Worm (Caenorhabditis elegans) whole organism, L4 larva: Measurements from ENCODE around the gene F57A10.2.
"Not testable (repeated sequence)": the region's sequence is repeated elsewhere in the genome, so short reads cannot be mapped to it uniquely, and the experiment has no call there.

Experiments
- D1046.2 ChIP-seq: fragments of 200-800 bp; sonication (Bioruptor generic); IDR thresholded peaks from 2 replicates; pipeline ENCODE4 v1.3.6; 2022; ENCODE audit warnings: missing genetic modification characterization, missing compliant biosample characterization
- F26F4.8 ChIP-seq: fragments of 200-800 bp; sonication (Bioruptor generic); conservative IDR thresholded peaks from 2 replicates; pipeline ENCODE4 v1.3.6; 2022; ENCODE audit warnings: missing genetic modification characterization, missing compliant biosample characterization
- F44E2.7 ChIP-seq: fragments of 200-800 bp; sonication (Bioruptor generic); IDR thresholded peaks from 2 replicates; pipeline ENCODE4 v2.1.2; 2022; ENCODE audit warnings: missing genetic modification characterization, missing compliant biosample characterization
- F49E8.2 ChIP-seq: sonication (generic microtip); optimal IDR thresholded peaks from 2 replicates; lab custom pipeline; 2016; ENCODE audit warnings: missing compliant biosample characterization, mild to moderate bottlenecking, missing genetic modification characterization, borderline replicate concordance
- T26A8.4 ChIP-seq: fragments of 200-800 bp; sonication (Bioruptor generic); IDR thresholded peaks from 2 replicates; pipeline ENCODE4 v1.3.6; 2022; ENCODE audit warnings: missing genetic modification characterization, missing compliant biosample characterization
- Y105C5A.15 ChIP-seq: fragments of 200-800 bp; sonication (Bioruptor generic); IDR thresholded peaks from 2 replicates; pipeline ENCODE4 v1.3.6; 2022; ENCODE audit warnings: missing genetic modification characterization, missing compliant biosample characterization
- Y48G9A.11 ChIP-seq: fragments of 200-800 bp; sonication (Bioruptor generic); IDR thresholded peaks from 2 replicates; pipeline ENCODE4 v1.3.6; 2022; ENCODE audit warnings: missing genetic modification reagents, missing genetic modification characterization, missing compliant biosample characterization
- Y75B8A.6 ChIP-seq: fragments of 200-800 bp; sonication (Bioruptor generic); IDR thresholded peaks from 2 replicates; pipeline ENCODE4 v1.3.6; 2022; ENCODE audit warnings: missing genetic modification reagents, missing genetic modification characterization, missing compliant biosample characterization
- ZK337.2 ChIP-seq: fragments of 200-800 bp; sonication (Bioruptor generic); IDR thresholded peaks from 2 replicates; pipeline ENCODE4 v1.3.6; 2022; ENCODE audit warnings: missing genetic modification reagents, missing genetic modification characterization, missing compliant biosample characterization
- arid-1 ChIP-seq: fragments of 200-800 bp; sonication (Bioruptor generic); conservative IDR thresholded peaks from 2 replicates; pipeline ENCODE4 v1.3.6; 2022; ENCODE audit warnings: missing genetic modification reagents, missing genetic modification characterization, missing compliant biosample characterization
- ceh-20 ChIP-seq: fragments of 200-800 bp; sonication (Bioruptor generic); IDR thresholded peaks from 2 replicates; pipeline ENCODE4 v1.3.6; 2022; ENCODE audit warnings: missing genetic modification reagents, missing genetic modification characterization, missing compliant biosample characterization
- ceh-44 ChIP-seq: fragments of 200-800 bp; sonication (Bioruptor generic); IDR thresholded peaks from 2 replicates; pipeline ENCODE4 v1.3.6; 2022; ENCODE audit warnings: missing genetic modification reagents, missing genetic modification characterization, missing compliant biosample characterization
- ctbp-1 ChIP-seq: fragments of 200-800 bp; sonication (Bioruptor generic); IDR thresholded peaks from 2 replicates; pipeline ENCODE4 v1.3.6; 2022; ENCODE audit warnings: missing genetic modification reagents, missing genetic modification characterization, missing compliant biosample characterization
- daf-8 ChIP-seq: fragments of 200-800 bp; sonication (Bioruptor generic); IDR thresholded peaks from 2 replicates; pipeline ENCODE4 v1.3.6; 2022; ENCODE audit warnings: missing genetic modification characterization, missing compliant biosample characterization
- dmd-6 ChIP-seq: fragments of 200-800 bp; sonication (Bioruptor generic); IDR thresholded peaks from 2 replicates; pipeline ENCODE4 v1.3.6; 2022; ENCODE audit warnings: missing genetic modification reagents, missing genetic modification characterization, missing compliant biosample characterization
- dmd-8 ChIP-seq: fragments of 200-800 bp; sonication (Bioruptor generic); IDR thresholded peaks from 2 replicates; pipeline ENCODE4 v1.3.6; 2022; ENCODE audit warnings: missing genetic modification characterization, missing compliant biosample characterization
- dmd-9 ChIP-seq: fragments of 200-800 bp; sonication (Bioruptor generic); IDR thresholded peaks from 2 replicates; pipeline ENCODE4 v1.3.6; 2022; ENCODE audit warnings: missing genetic modification reagents, missing genetic modification characterization, missing compliant biosample characterization
- egl-43 ChIP-seq: fragments of 200-800 bp; sonication (Bioruptor generic); IDR thresholded peaks from 2 replicates; pipeline ENCODE4 v1.3.6; 2022; ENCODE audit warnings: missing genetic modification reagents, missing genetic modification characterization, missing compliant biosample characterization
- gei-8 ChIP-seq: fragments of 200-800 bp; sonication (Bioruptor generic); optimal IDR thresholded peaks from 2 replicates; lab custom pipeline; 2018; ENCODE audit warnings: mild to moderate bottlenecking, missing genetic modification characterization, missing compliant biosample characterization
- lim-7 ChIP-seq: fragments of 200-800 bp; sonication (Bioruptor generic); IDR thresholded peaks from 2 replicates; pipeline ENCODE4 v1.3.6; 2022; ENCODE audit warnings: missing genetic modification characterization, missing compliant biosample characterization
- lin-1 ChIP-seq: fragments of 200-800 bp; sonication (Bioruptor generic); IDR thresholded peaks from 2 replicates; pipeline ENCODE4 v1.3.6; 2022; ENCODE audit warnings: missing genetic modification reagents, missing genetic modification characterization, missing compliant biosample characterization
- lin-29 ChIP-seq: fragments of 200-800 bp; sonication (Bioruptor generic); IDR thresholded peaks from 2 replicates; pipeline ENCODE4 v1.3.6; 2022; ENCODE audit warnings: missing genetic modification reagents, missing genetic modification characterization, missing compliant biosample characterization
- lin-38 ChIP-seq: fragments of 200-800 bp; sonication (Bioruptor generic); IDR thresholded peaks from 2 replicates; pipeline ENCODE4 v1.3.6; 2022; ENCODE audit warnings: missing genetic modification reagents, missing genetic modification characterization, missing compliant biosample characterization
- madf-5 ChIP-seq, 2 experiments: fragments of 200-800 bp; sonication (Bioruptor generic); IDR thresholded peaks; 2 replicates each; pipeline ENCODE4 v1.3.6; 2022; ENCODE audit warnings: missing compliant biosample characterization in 2 of 2, missing genetic modification characterization in 2 of 2
- madf-9 ChIP-seq: fragments of 200-800 bp; sonication (Bioruptor generic); conservative IDR thresholded peaks from 2 replicates; pipeline ENCODE4 v1.3.6; 2022; ENCODE audit warnings: missing genetic modification reagents, missing genetic modification characterization, missing compliant biosample characterization
- mdt-29 ChIP-seq: fragments of 200-800 bp; sonication (Bioruptor generic); IDR thresholded peaks from 2 replicates; pipeline ENCODE4 v1.3.6; 2022; ENCODE audit warnings: missing genetic modification reagents, missing genetic modification characterization, missing compliant biosample characterization
- nhr-41 ChIP-seq: fragments of 200-800 bp; sonication (Bioruptor generic); IDR thresholded peaks from 2 replicates; pipeline ENCODE4 v1.3.6; 2022; ENCODE audit warnings: missing genetic modification reagents, missing genetic modification characterization, missing compliant biosample characterization
- nhr-42 ChIP-seq: fragments of 200-800 bp; sonication (Bioruptor generic); IDR thresholded peaks from 2 replicates; pipeline ENCODE4 v1.3.6; 2022; ENCODE audit warnings: missing genetic modification characterization, missing compliant biosample characterization
- pha-4 ChIP-seq, 2 experiments: fragments of 150-350 bp in 1 of 2; fragments of 200-800 bp in 1 of 2; sonication (Bioruptor generic) in 1 of 2; IDR thresholded peaks in 1 of 2; optimal IDR thresholded peaks in 1 of 2; 2 replicates each; pipeline versions ENCODE4 v1.3.6 to Lab custom; 2014 to 2022; ENCODE audit warnings: missing genetic modification characterization in 2 of 2, missing genetic modification reagents in 2 of 2, missing biosample characterization in 1 of 2, missing compliant biosample characterization in 1 of 2
- php-3 ChIP-seq: fragments of 200-800 bp; sonication (Bioruptor generic); IDR thresholded peaks from 2 replicates; pipeline ENCODE4 v1.3.6; 2022; ENCODE audit warnings: missing genetic modification reagents, missing genetic modification characterization, missing compliant biosample characterization
- saeg-2 ChIP-seq: fragments of 200-800 bp; sonication (Bioruptor generic); IDR thresholded peaks from 2 replicates; pipeline ENCODE4 v1.3.6; 2022; ENCODE audit warnings: missing genetic modification reagents, missing genetic modification characterization, missing compliant biosample characterization
- set-16 ChIP-seq: fragments of 200-800 bp; sonication (Bioruptor generic); IDR thresholded peaks from 2 replicates; pipeline ENCODE4 v1.3.6; 2022; ENCODE audit warnings: missing genetic modification reagents, missing genetic modification characterization, missing compliant biosample characterization
- snpc-1.2 ChIP-seq: fragments of 200-800 bp; sonication (Bioruptor generic); IDR thresholded peaks from 2 replicates; pipeline ENCODE4 v1.3.6; 2022; ENCODE audit warnings: missing genetic modification reagents, missing genetic modification characterization, missing compliant biosample characterization
- unc-130 ChIP-seq: sonication (generic microtip); optimal IDR thresholded peaks from 2 replicates; lab custom pipeline; 2016; ENCODE audit warnings: missing genetic modification reagents, missing genetic modification characterization, missing compliant biosample characterization
- vab-7 ChIP-seq: fragments of 200-800 bp; sonication (Bioruptor generic); IDR thresholded peaks from 2 replicates; pipeline ENCODE4 v1.3.6; 2022; ENCODE audit warnings: missing genetic modification reagents, missing genetic modification characterization, missing compliant biosample characterization
- zip-11 ChIP-seq: fragments of 200-800 bp; sonication (Bioruptor generic); IDR thresholded peaks from 2 replicates; pipeline ENCODE4 v1.3.6; 2022; ENCODE audit warnings: missing genetic modification characterization, missing compliant biosample characterization

F57A10.2 gene

ce11 chrV:15767385-15767784 is 1.0 kb downstream of the F57A10.2 start:
- TF ChIP-seq pha-4 (GFP tag; IDR thresholded peaks at IDR 0.05; lab: Robert Waterston, UW) (peak; percentile 84), ZK337.2 (GFP tag; lab: Robert Waterston, UW) (0 out of 2 replicates have a peak, but pooled peaks have one; percentile 13), Y75B8A.6 (peak; percentile 78; the same call in 1 of the 2 replicates), lim-7 (peak; percentile 95), zip-11 (0 out of 2 replicates have a peak, but pooled peaks have one; percentile 35), vab-7 (GFP tag; lab: Robert Waterston, UW) (peak; percentile 77), T26A8.4 (peak; percentile 64; the same call in 1 of the 2 replicates), Y105C5A.15 (peak; percentile 71; the same call in 1 of the 2 replicates), nhr-42 (GFP tag; lab: Robert Waterston, UW) (peak; percentile 66), F49E8.2 (tag; lab: Kevin White, UChicago) (peak; percentile 12), dmd-9 (GFP tag; lab: Robert Waterston, UW) (0 out of 2 replicates have a peak, but pooled peaks have one; percentile 53), madf-9 (peak; percentile 45; the same call in 1 of the 2 replicates), D1046.2 (GFP tag; lab: Robert Waterston, UW) (peak; percentile 81), php-3 (GFP tag; lab: Robert Waterston, UW) (peak; percentile 72), daf-8 (GFP tag; lab: Robert Waterston, UW) (peak; percentile 64; the same call in 1 of the 2 replicates), lin-29 (GFP tag; lab: Robert Waterston, UW) (peak; percentile 27; the same call in 1 of the 2 replicates), dmd-8 (GFP tag; lab: Robert Waterston, UW) (peak; percentile 94), lin-38 (GFP tag; lab: Robert Waterston, UW) (peak; percentile 82), madf-5 (GFP tag; IDR thresholded peaks at IDR 0.05; lab: Robert Waterston, UW) (peak in 1 of 2 experiments; percentile 73; a peak in 1 of 4 replicates), snpc-1.2 (GFP tag; lab: Robert Waterston, UW) (peak; percentile 86), ctbp-1 (peak; percentile 80), Y48G9A.11 (GFP tag; lab: Robert Waterston, UW) (peak; percentile 75), ceh-44 (GFP tag; lab: Robert Waterston, UW) (peak; percentile 68; the same call in 1 of the 2 replicates), set-16 (GFP tag; lab: Robert Waterston, UW) (peak; percentile 55), nhr-41 (GFP tag; lab: Robert Waterston, UW) (peak; percentile 85), F26F4.8 (GFP tag; lab: Robert Waterston, UW) (peak; percentile 95), mdt-29 (peak; percentile 80), arid-1 (GFP tag; lab: Robert Waterston, UW) (peak; percentile 89), F44E2.7 (GFP tag; lab: Robert Waterston, UW) (peak; percentile 71; the same call in 1 of the 2 replicates), ceh-20 (peak; percentile 52; the same call in 1 of the 2 replicates), egl-43 (peak; percentile 92), saeg-2 (GFP tag; lab: Robert Waterston, UW) (peak; percentile 68; the same call in 1 of the 2 replicates), dmd-6 (GFP tag; lab: Robert Waterston, UW) (0 out of 2 replicates have a peak, but pooled peaks have one; percentile 9), lin-1 (GFP tag; lab: Robert Waterston, UW) (peak; percentile 66; the same call in 1 of the 2 replicates)
- not testable (repeated sequence) for TF ChIP-seq pha-4 (tag; optimal IDR thresholded peaks at IDR 0.05; lab: Kevin White, UChicago)

DNA sequence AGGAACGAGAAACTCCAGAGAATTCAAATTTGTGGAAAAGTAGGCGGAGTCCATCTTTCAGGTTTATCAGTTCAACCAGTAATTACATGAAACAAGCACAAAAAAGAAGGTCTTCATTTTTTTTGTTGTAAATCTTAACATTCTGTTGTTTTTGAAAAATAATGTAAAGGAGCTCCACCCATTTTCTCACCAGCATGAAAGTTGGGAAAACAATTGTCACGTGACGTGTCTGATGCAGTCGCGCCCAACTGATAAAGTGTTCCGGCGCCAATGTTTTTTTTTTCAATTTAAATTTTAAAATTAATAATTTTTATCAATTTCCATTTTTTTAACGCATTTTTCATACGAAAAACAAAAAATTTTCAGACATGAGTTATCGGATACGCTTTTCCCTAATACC is 2.7 kb downstream of the F57A10.2 start, which contains the start of gene F57A10.4:
Gene F57A10.4, plus strand, starts transcription at position 367 of the 400 bp plus-strand sequence.
- TF ChIP-seq gei-8 (GFP tag; lab: Kevin White, UChicago) (no peak), unc-130 (GFP tag; lab: Kevin White, UChicago) (peak; percentile 56)
- TF ChIP-seq, all 104 proteins: peak for 1

- TF ChIP-seq ctbp-1 = no peak
- no peak for TF ChIP-seq F44E2.7 (GFP tag; lab: Robert Waterston, UW)
These were observed 6.8 kb downstream of the F57A10.2 start, which contains the start of gene nhr-60 for ce11 chrV:15773141-15773540. TSS of gene nhr-60 (minus strand) at chrV:15773241.
